Worm (Caenorhabditis elegans) whole organism, young adult: Measurements from ENCODE around the gene panl-3.
A peak's percentile ranks its signal among the peaks of the same experiment; 100 is the strongest.

Experiments used
- B0035.1 ChIP-seq: sonication (generic microtip); optimal IDR thresholded peaks from 2 replicates; lab custom pipeline; 2016; ENCODE audit warnings: missing genetic modification characterization, mild to moderate bottlenecking, missing compliant biosample characterization, missing genotype, missing genetic modification reagents
- B0261.1 ChIP-seq: sonication (generic microtip); optimal IDR thresholded peaks from 2 replicates; lab custom pipeline; 2016; ENCODE audit warnings: mild to moderate bottlenecking, missing genetic modification characterization, moderate library complexity, missing compliant biosample characterization
- B0336.3 ChIP-seq: fragments of 200-800 bp; sonication (Bioruptor generic); IDR thresholded peaks from 2 replicates; pipeline ENCODE4 v1.3.6; 2022; ENCODE audit warnings: missing genetic modification characterization, missing compliant biosample characterization
- C06A6.2 ChIP-seq: fragments of 200-800 bp; sonication (Bioruptor generic); conservative IDR thresholded peaks from 2 replicates; pipeline ENCODE4 v1.3.6; 2022; ENCODE audit warnings: missing genetic modification characterization, missing compliant biosample characterization
- C17E4.6 ChIP-seq: fragments of 200-800 bp; sonication (Bioruptor generic); IDR thresholded peaks from 2 replicates; pipeline ENCODE4 v1.3.6; 2022; ENCODE audit warnings: missing genetic modification reagents, missing genetic modification characterization, missing compliant biosample characterization
- F22D6.2 ChIP-seq: sonication (generic microtip); optimal IDR thresholded peaks from 2 replicates; lab custom pipeline; 2016; ENCODE audit warnings: mild to moderate bottlenecking, missing genetic modification characterization, missing compliant biosample characterization
- F39B2.1 ChIP-seq: fragments of 200-800 bp; sonication (Bioruptor generic); IDR thresholded peaks from 2 replicates; pipeline ENCODE4 v1.3.6; 2022; ENCODE audit warnings: missing genetic modification reagents, missing genetic modification characterization, missing compliant biosample characterization
- F52B5.7 ChIP-seq: sonication (generic microtip); optimal IDR thresholded peaks from 2 replicates; lab custom pipeline; 2016; ENCODE audit warnings: mild to moderate bottlenecking, missing genetic modification characterization, missing compliant biosample characterization
- F55B11.4 ChIP-seq: sonication (generic microtip); optimal IDR thresholded peaks from 2 replicates; lab custom pipeline; 2016; ENCODE audit warnings: missing compliant biosample characterization, missing genetic modification characterization, borderline replicate concordance; ENCODE audit not compliant: insufficient read depth
- F57C9.4 ChIP-seq: sonication (generic microtip); optimal IDR thresholded peaks from 2 replicates; lab custom pipeline; 2017; ENCODE audit warnings: mild to moderate bottlenecking, missing genetic modification characterization, missing compliant biosample characterization
- K11D2.4 ChIP-seq: fragments of 200-800 bp; sonication (Bioruptor generic); IDR thresholded peaks from 2 replicates; pipeline ENCODE4 v1.3.6; 2022; ENCODE audit warnings: missing genetic modification reagents, missing genetic modification characterization, missing compliant biosample characterization
- T07F8.4 ChIP-seq: sonication (generic microtip); optimal IDR thresholded peaks from 2 replicates; lab custom pipeline; 2016; ENCODE audit warnings: mild to moderate bottlenecking, missing genetic modification characterization, moderate library complexity, missing compliant biosample characterization
- T26A5.8 ChIP-seq: sonication (generic microtip); optimal IDR thresholded peaks from 2 replicates; lab custom pipeline; 2016; ENCODE audit warnings: missing genetic modification characterization, missing compliant biosample characterization
- aptf-3 ChIP-seq: fragments of 200-800 bp; sonication (Bioruptor generic); IDR thresholded peaks from 2 replicates; pipeline ENCODE4 v1.3.6; 2022; ENCODE audit warnings: missing genetic modification characterization, missing compliant biosample characterization
- atf-7 ChIP-seq: sonication (generic microtip); optimal IDR thresholded peaks from 2 replicates; lab custom pipeline; 2017; ENCODE audit warnings: mild to moderate bottlenecking, missing genetic modification characterization, missing compliant biosample characterization
- athp-1 ChIP-seq: sonication (generic microtip); optimal IDR thresholded peaks from 2 replicates; lab custom pipeline; 2017; ENCODE audit warnings: mild to moderate bottlenecking, missing genetic modification characterization, missing compliant biosample characterization
- bed-2 ChIP-seq: fragments of 200-800 bp; sonication (Bioruptor generic); IDR thresholded peaks from 2 replicates; pipeline ENCODE4 v1.3.6; 2022; ENCODE audit warnings: missing genetic modification reagents, missing genetic modification characterization, missing compliant biosample characterization
- ceh-40 ChIP-seq: fragments of 200-800 bp; sonication (Bioruptor generic); IDR thresholded peaks from 2 replicates; pipeline ENCODE4 v1.3.6; 2022; ENCODE audit warnings: missing genetic modification characterization, missing compliant biosample characterization
- ceh-58 ChIP-seq: fragments of 200-800 bp; sonication (Bioruptor generic); IDR thresholded peaks from 2 replicates; pipeline ENCODE4 v1.3.6; 2022; ENCODE audit warnings: missing genetic modification characterization, missing compliant biosample characterization
- ceh-79 ChIP-seq: sonication (generic microtip); optimal IDR thresholded peaks from 2 replicates; lab custom pipeline; 2017; ENCODE audit warnings: mild to moderate bottlenecking, missing genetic modification characterization, missing compliant biosample characterization
- ceh-91 ChIP-seq: fragments of 200-800 bp; sonication (Bioruptor generic); IDR thresholded peaks from 2 replicates; pipeline ENCODE4 v1.3.6; 2022; ENCODE audit warnings: missing genetic modification reagents, missing genetic modification characterization, missing compliant biosample characterization
- die-1 ChIP-seq: sonication (generic microtip); optimal IDR thresholded peaks from 2 replicates; lab custom pipeline; 2016; ENCODE audit warnings: missing genotype, mild to moderate bottlenecking, missing genetic modification characterization, missing compliant biosample characterization
- dox-1 ChIP-seq: fragments of 200-800 bp; sonication (Bioruptor generic); IDR thresholded peaks from 2 replicates; pipeline ENCODE4 v1.3.6; 2022; ENCODE audit warnings: missing genetic modification reagents, missing genetic modification characterization, missing compliant biosample characterization
- dpl-1 ChIP-seq: fragments of 150-350 bp; optimal IDR thresholded peaks from 2 replicates; lab custom pipeline; 2014; ENCODE audit warnings: missing biosample characterization, missing genetic modification reagents, missing genetic modification characterization
- egl-18 ChIP-seq: fragments of 200-800 bp; sonication (Bioruptor generic); IDR thresholded peaks from 2 replicates; pipeline ENCODE4 v1.3.6; 2022; ENCODE audit warnings: missing genetic modification reagents, missing genetic modification characterization, missing compliant biosample characterization
- ekl-4 ChIP-seq: fragments of 200-800 bp; sonication (Bioruptor generic); IDR thresholded peaks from 2 replicates; pipeline ENCODE4 v1.3.6; 2022; ENCODE audit warnings: missing genetic modification reagents, missing genetic modification characterization, missing compliant biosample characterization
- hmg-1.2 ChIP-seq: fragments of 200-800 bp; sonication (Bioruptor generic); IDR thresholded peaks from 2 replicates; pipeline ENCODE4 v1.3.6; 2022; ENCODE audit warnings: missing genetic modification reagents, missing genetic modification characterization, missing compliant biosample characterization
- hmg-20 ChIP-seq: fragments of 200-800 bp; sonication (Bioruptor generic); IDR thresholded peaks from 2 replicates; pipeline ENCODE4 v1.3.6; 2022; ENCODE audit warnings: missing genetic modification reagents, missing genetic modification characterization, missing compliant biosample characterization
- let-526 ChIP-seq: fragments of 200-800 bp; sonication (Bioruptor generic); IDR thresholded peaks from 2 replicates; pipeline ENCODE4 v1.3.6; 2022; ENCODE audit warnings: missing genetic modification reagents, missing genetic modification characterization, missing compliant biosample characterization
- let-607 ChIP-seq, 2 experiments: fragments of 200-800 bp in 1 of 2; sonication (Bioruptor generic) in 1 of 2; sonication (generic microtip) in 1 of 2; optimal IDR thresholded peaks; 2 replicates each; lab custom pipeline; 2016 to 2018; ENCODE audit warnings: mild to moderate bottlenecking in 2 of 2, missing compliant biosample characterization in 2 of 2, missing genetic modification characterization in 2 of 2, moderate library complexity in 2 of 2, missing genotype in 1 of 2
- lin-54 ChIP-seq: fragments of 200-800 bp; sonication (Bioruptor generic); optimal IDR thresholded peaks from 2 replicates; lab custom pipeline; 2018; ENCODE audit warnings: mild to moderate bottlenecking, missing genetic modification characterization, missing compliant biosample characterization
- lir-1 ChIP-seq: fragments of 200-800 bp; sonication (Bioruptor generic); conservative IDR thresholded peaks from 2 replicates; pipeline ENCODE4 v1.3.6; 2022; ENCODE audit warnings: missing genetic modification reagents, missing genetic modification characterization, missing compliant biosample characterization
- mes-4 ChIP-seq: sonication (generic microtip); optimal IDR thresholded peaks from 2 replicates; lab custom pipeline; 2016; ENCODE audit warnings: missing genotype, missing genetic modification characterization, missing compliant biosample characterization
- nhr-27 ChIP-seq: fragments of 200-800 bp; sonication (Bioruptor generic); optimal IDR thresholded peaks from 2 replicates; lab custom pipeline; 2018; ENCODE audit warnings: mild to moderate bottlenecking, missing genetic modification characterization, moderate library complexity, missing compliant biosample characterization
- nhr-80 ChIP-seq: sonication (generic microtip); optimal IDR thresholded peaks from 2 replicates; lab custom pipeline; 2016; ENCODE audit warnings: missing genetic modification characterization, missing compliant biosample characterization
- rec-8 ChIP-seq, 2 experiments: sonication (generic microtip); optimal IDR thresholded peaks; 2 replicates each; lab custom pipeline; 2016; ENCODE audit warnings: mild to moderate bottlenecking in 2 of 2, missing genetic modification characterization in 2 of 2, missing genetic modification reagents in 2 of 2, missing genotype in 2 of 2, missing biosample characterization in 1 of 2, missing compliant biosample characterization in 1 of 2, moderate library complexity in 1 of 2
- repo-1 ChIP-seq: sonication (generic microtip); optimal IDR thresholded peaks from 2 replicates; lab custom pipeline; 2017; ENCODE audit warnings: mild to moderate bottlenecking, missing genetic modification characterization, missing compliant biosample characterization
- snpc-3.4 ChIP-seq: sonication (generic microtip); optimal IDR thresholded peaks from 2 replicates; lab custom pipeline; 2017; ENCODE audit warnings: missing genetic modification characterization, mild to moderate bottlenecking, missing compliant biosample characterization, antibody characterized with exemption, moderate library complexity, missing genotype, missing genetic modification reagents
- somi-1 ChIP-seq: fragments of 200-800 bp; sonication (Bioruptor generic); optimal IDR thresholded peaks from 2 replicates; lab custom pipeline; 2018; ENCODE audit warnings: mild to moderate bottlenecking, missing genetic modification characterization, missing compliant biosample characterization
- sptf-2 ChIP-seq: fragments of 200-800 bp; sonication (Bioruptor generic); optimal IDR thresholded peaks from 2 replicates; lab custom pipeline; 2018; ENCODE audit warnings: mild to moderate bottlenecking, missing genetic modification characterization, missing compliant biosample characterization
- unc-62 ChIP-seq: fragments of 150-350 bp; optimal IDR thresholded peaks from 2 replicates; lab custom pipeline; 2014; ENCODE audit warnings: missing biosample characterization, missing genetic modification reagents, missing genetic modification characterization
- xnd-1 ChIP-seq: sonication (generic microtip); optimal IDR thresholded peaks from 2 replicates; lab custom pipeline; 2016; ENCODE audit warnings: missing genotype, missing genetic modification reagents, missing genetic modification characterization, missing compliant biosample characterization
- ztf-26 ChIP-seq: sonication (generic microtip); optimal IDR thresholded peaks from 2 replicates; lab custom pipeline; 2017; ENCODE audit warnings: missing genetic modification characterization, missing compliant biosample characterization
- ztf-3 ChIP-seq: fragments of 200-800 bp; sonication (Bioruptor generic); optimal IDR thresholded peaks from 2 replicates; lab custom pipeline; 2018; ENCODE audit warnings: mild to moderate bottlenecking, missing genetic modification characterization, missing compliant biosample characterization

Gene panl-3

ce11 chrIII:9786776-9787175, 32.1 kb upstream of the panl-3 start:
- TF ChIP-seq let-607 (tag; optimal IDR thresholded peaks at IDR 0.05; lab: Kevin White, UChicago) (peak; percentile 97 to 98), T07F8.4 (tag; lab: Kevin White, UChicago) (no peak), nhr-80 (tag; lab: Kevin White, UChicago) (peak; percentile 93)
- TF ChIP-seq, all 124 proteins: peak for 2

- TF ChIP-seq F57C9.4, result no peak
- TF ChIP-seq B0035.1, result no peak
- TF ChIP-seq C06A6.2, result no peak
- TF ChIP-seq sptf-2, result no peak
- no peak for TF ChIP-seq atf-7 (tag; lab: Kevin White, UChicago)
- TF ChIP-seq K11D2.4, result no peak
- TF ChIP-seq F22D6.2 (tag; lab: Kevin White, UChicago), result no peak
- TF ChIP-seq F55B11.4 (tag; lab: Kevin White, UChicago), result no peak
- TF ChIP-seq snpc-3.4 (tag; lab: Kevin White, UChicago), result no peak
- no peak for TF ChIP-seq repo-1 (tag; lab: Kevin White, UChicago)
- TF ChIP-seq let-526 (GFP tag; lab: Robert Waterston, UW), result no peak
- TF ChIP-seq ceh-58, result no peak
- no peak for TF ChIP-seq ztf-3 (GFP tag; lab: Kevin White, UChicago)
- TF ChIP-seq ceh-40, result no peak
- TF ChIP-seq lin-54 (GFP tag; lab: Kevin White, UChicago), result no peak
- no peak for TF ChIP-seq egl-18 (GFP tag; lab: Robert Waterston, UW)
- no peak for TF ChIP-seq lir-1 (GFP tag; lab: Robert Waterston, UW)
- no peak for TF ChIP-seq B0261.1 (tag; lab: Kevin White, UChicago)
- TF ChIP-seq ztf-26 (tag; lab: Kevin White, UChicago), result no peak
- no peak for TF ChIP-seq F39B2.1 (GFP tag; lab: Robert Waterston, UW)
These were observed 29.8 kb upstream of the panl-3 start for ce11 chrIII:9789083-9789482.

ce11 chrIII:9789607-9790073, 29.2 kb upstream of the panl-3 start, which contains the start of gene R10E11.5:
Gene R10E11.5, minus strand, starts transcription at chrIII:9789657.
- no peak for TF ChIP-seq xnd-1
- no peak for TF ChIP-seq B0336.3

- TF ChIP-seq nhr-27 (no peak), dox-1 (peak; percentile 68), ekl-4 (GFP tag; lab: Robert Waterston, UW) (no peak), dpl-1 (GFP tag; lab: Kevin White, UChicago) (peak; percentile 66), die-1 (tag; lab: Kevin White, UChicago) (no peak), bed-2 (GFP tag; lab: Robert Waterston, UW) (no peak), athp-1 (tag; lab: Kevin White, UChicago) (no peak), C17E4.6 (GFP tag; lab: Robert Waterston, UW) (no peak), nhr-80 (tag; lab: Kevin White, UChicago) (no peak), snpc-3.4 (tag; lab: Kevin White, UChicago) (peak; percentile 66), somi-1 (GFP tag; lab: Kevin White, UChicago) (no peak), ceh-79 (tag; lab: Kevin White, UChicago) (no peak), T26A5.8 (tag; lab: Kevin White, UChicago) (no peak), ceh-91 (GFP tag; lab: Robert Waterston, UW) (peak; percentile 72), F52B5.7 (tag; lab: Kevin White, UChicago) (no peak), xnd-1 (peak; percentile 81), mes-4 (no peak), hmg-20 (GFP tag; lab: Robert Waterston, UW) (no peak), rec-8 (tag; optimal IDR thresholded peaks at IDR 0.05; lab: Kevin White, UChicago) (no peak), hmg-1.2 (GFP tag; lab: Robert Waterston, UW) (peak; percentile 96), unc-62 (no peak), lin-54 (GFP tag; lab: Kevin White, UChicago) (peak; percentile 80), aptf-3 (GFP tag; lab: Robert Waterston, UW) (no peak)
These were observed 25.1 kb upstream of the panl-3 start, which contains the start of the genes R10E11.9 and mcm-6 for ce11 chrIII:9793592-9794417. Gene R10E11.9, minus strand, starts transcription at chrIII:9793642. Gene mcm-6, plus strand, starts transcription at chrIII:9794367.
